Fruit fly (Drosophila melanogaster) whole organism, embryonic: ENCODE results near the gene Naa20A.

Experiments
- BEAF-32 ChIP-seq: fragments of 200-800 bp; sonication (Bioruptor generic); optimal IDR thresholded peaks from 3 replicates; lab custom pipeline; 2017; ENCODE audit warnings: missing biosample characterization, missing genetic modification characterization, mild to moderate bottlenecking, moderate library complexity, missing genetic modification reagents
- CG10462 ChIP-seq: fragments of 200-800 bp; sonication (Bioruptor generic); optimal IDR thresholded peaks from 2 replicates; lab custom pipeline; 2016; ENCODE audit warnings: missing biosample characterization, missing genetic modification characterization
- CG12659 ChIP-seq: fragments of 200-800 bp; sonication (Bioruptor generic); optimal IDR thresholded peaks from 3 replicates; lab custom pipeline; 2017; ENCODE audit warnings: mild to moderate bottlenecking, missing biosample characterization, missing genetic modification reagents, missing genetic modification characterization
- CG15073 ChIP-seq: fragments of 200-800 bp; sonication (Bioruptor generic); optimal IDR thresholded peaks from 2 replicates; lab custom pipeline; 2016; ENCODE audit warnings: missing biosample characterization, missing genetic modification characterization
- CG17612 ChIP-seq: fragments of 200-800 bp; sonication (Bioruptor generic); IDR thresholded peaks from 2 replicates; pipeline ENCODE4 v1.3.6; 2022; ENCODE audit warnings: missing biosample characterization, missing genetic modification characterization
- CG2116 ChIP-seq: fragments of 200-800 bp; sonication (Bioruptor generic); optimal IDR thresholded peaks from 3 replicates; lab custom pipeline; 2018; ENCODE audit warnings: missing biosample characterization, mild to moderate bottlenecking, missing genetic modification characterization
- CG2120 ChIP-seq: fragments of 200-800 bp; sonication (Bioruptor generic); optimal IDR thresholded peaks from 3 replicates; lab custom pipeline; 2016; ENCODE audit warnings: missing biosample characterization, missing genetic modification characterization
- CG2199 ChIP-seq: fragments of 200-800 bp; sonication (Bioruptor generic); IDR thresholded peaks from 3 replicates; pipeline ENCODE4 v1.3.6; 2022; ENCODE audit warnings: missing biosample characterization, missing genetic modification characterization
- CG2678 ChIP-seq: fragments of 200-800 bp; sonication (Bioruptor generic); optimal IDR thresholded peaks from 3 replicates; lab custom pipeline; 2019; ENCODE audit warnings: missing biosample characterization, mild to moderate bottlenecking, missing genetic modification characterization, moderate library complexity
- CG2875 ChIP-seq: fragments of 200-800 bp; sonication (Bioruptor generic); optimal IDR thresholded peaks from 2 replicates; lab custom pipeline; 2017; ENCODE audit warnings: missing biosample characterization, mild to moderate bottlenecking, missing genetic modification characterization, missing genetic modification reagents
- CG31365 ChIP-seq: fragments of 200-800 bp; sonication (Bioruptor generic); optimal IDR thresholded peaks from 2 replicates; lab custom pipeline; 2018; ENCODE audit warnings: missing biosample characterization, mild to moderate bottlenecking, missing genetic modification characterization
- CG32772 ChIP-seq: fragments of 200-800 bp; sonication (Bioruptor generic); IDR thresholded peaks from 2 replicates; pipeline ENCODE4 v1.3.6; 2022; ENCODE audit warnings: missing biosample characterization, missing genetic modification characterization
- CG3407 ChIP-seq: fragments of 200-800 bp; sonication (Bioruptor generic); optimal IDR thresholded peaks from 2 replicates; lab custom pipeline; 2018; ENCODE audit warnings: missing biosample characterization, mild to moderate bottlenecking, missing genetic modification characterization
- CG4360 ChIP-seq: fragments of 200-800 bp; sonication (Bioruptor generic); IDR thresholded peaks from 2 replicates; pipeline ENCODE4 v1.3.6; 2022; ENCODE audit warnings: missing biosample characterization, missing genetic modification characterization
- CG4854 ChIP-seq: fragments of 200-800 bp; sonication (Bioruptor generic); optimal IDR thresholded peaks from 2 replicates; lab custom pipeline; 2016; ENCODE audit warnings: missing biosample characterization, missing genetic modification characterization, inconsistent platforms
- CG6689 ChIP-seq: fragments of 200-800 bp; sonication (Bioruptor generic); IDR thresholded peaks from 2 replicates; pipeline ENCODE4 v1.3.6; 2022; ENCODE audit warnings: missing biosample characterization, missing genetic modification characterization
- CG7987 ChIP-seq: fragments of 200-800 bp; sonication (Bioruptor generic); optimal IDR thresholded peaks from 2 replicates; lab custom pipeline; 2018; ENCODE audit warnings: missing biosample characterization, mild to moderate bottlenecking, missing genetic modification characterization, moderate library complexity
- CG8089 ChIP-seq: fragments of 200-800 bp; sonication (Bioruptor generic); optimal IDR thresholded peaks from 3 replicates; lab custom pipeline; 2016; ENCODE audit warnings: missing biosample characterization, missing genetic modification characterization
- Dad ChIP-seq: fragments of 200-800 bp; sonication (Bioruptor generic); optimal IDR thresholded peaks from 3 replicates; lab custom pipeline; 2016; ENCODE audit warnings: missing biosample characterization, missing genetic modification characterization
- Dll ChIP-seq: fragments of 200-800 bp; sonication (Bioruptor generic); IDR thresholded peaks from 4 replicates; pipeline ENCODE4 v1.3.6; 2022; ENCODE audit warnings: missing biosample characterization, missing genetic modification characterization; ENCODE audit not compliant: partially characterized antibody
- E2f1 ChIP-seq: fragments of 200-800 bp; sonication (Bioruptor generic); IDR thresholded peaks from 2 replicates; pipeline ENCODE4 v1.3.6; 2022; ENCODE audit warnings: missing biosample characterization, missing genetic modification characterization
- Fer2 ChIP-seq: fragments of 200-800 bp; sonication (Bioruptor generic); optimal IDR thresholded peaks from 2 replicates; lab custom pipeline; 2018; ENCODE audit warnings: missing biosample characterization, mild to moderate bottlenecking, missing genetic modification characterization, moderate library complexity
- HLH54F ChIP-seq: fragments of 200-800 bp; sonication (Bioruptor generic); optimal IDR thresholded peaks from 3 replicates; lab custom pipeline; 2016; ENCODE audit warnings: missing biosample characterization, missing genetic modification characterization
- Hey ChIP-seq: fragments of 200-800 bp; sonication (Bioruptor generic); optimal IDR thresholded peaks from 3 replicates; lab custom pipeline; 2018; ENCODE audit warnings: missing biosample characterization, mild to moderate bottlenecking, missing genetic modification characterization
- HmgD ChIP-seq: fragments of 200-800 bp; sonication (Bioruptor generic); optimal IDR thresholded peaks from 3 replicates; lab custom pipeline; 2016; ENCODE audit warnings: missing biosample characterization, missing genetic modification characterization
- Mrtf ChIP-seq: fragments of 200-800 bp; sonication (Bioruptor generic); IDR thresholded peaks from 3 replicates; pipeline ENCODE4 v1.3.6; 2022; ENCODE audit warnings: missing biosample characterization, missing genetic modification characterization
- NfI ChIP-seq: fragments of 200-800 bp; sonication (Bioruptor generic); optimal IDR thresholded peaks from 3 replicates; lab custom pipeline; 2018; ENCODE audit warnings: missing biosample characterization, mild to moderate bottlenecking, missing genetic modification characterization, moderate library complexity
- Side ChIP-seq: fragments of 200-800 bp; sonication (Bioruptor generic); optimal IDR thresholded peaks from 2 replicates; lab custom pipeline; 2016; ENCODE audit warnings: missing biosample characterization, missing genetic modification characterization
- Xbp1 ChIP-seq: fragments of 200-800 bp; sonication (Bioruptor generic); optimal IDR thresholded peaks from 3 replicates; lab custom pipeline; 2016; ENCODE audit warnings: missing biosample characterization, mild to moderate bottlenecking, missing genetic modification characterization
- al ChIP-seq: fragments of 200-800 bp; sonication (Bioruptor generic); IDR thresholded peaks from 2 replicates; pipeline ENCODE4 v1.3.6; 2022; ENCODE audit warnings: missing biosample characterization, missing genetic modification characterization
- az2 ChIP-seq: fragments of 200-800 bp; sonication (Bioruptor generic); optimal IDR thresholded peaks from 3 replicates; lab custom pipeline; 2016; ENCODE audit warnings: missing biosample characterization, missing genetic modification characterization
- cato ChIP-seq: fragments of 200-800 bp; sonication (Bioruptor generic); optimal IDR thresholded peaks from 2 replicates; lab custom pipeline; 2016; ENCODE audit warnings: missing biosample characterization, missing genetic modification characterization, borderline replicate concordance
- ci ChIP-seq: fragments of 200-800 bp; sonication (Bioruptor generic); IDR thresholded peaks from 3 replicates; pipeline ENCODE4 v1.3.6; 2022; ENCODE audit warnings: missing biosample characterization, missing genetic modification characterization
- disco-r ChIP-seq: fragments of 200-800 bp; sonication (Bioruptor generic); optimal IDR thresholded peaks from 2 replicates; lab custom pipeline; 2016; ENCODE audit warnings: missing biosample characterization, missing genetic modification characterization
- dmrt99B ChIP-seq: fragments of 200-800 bp; sonication (Bioruptor generic); optimal IDR thresholded peaks from 2 replicates; lab custom pipeline; 2018; ENCODE audit warnings: missing biosample characterization, mild to moderate bottlenecking, missing genetic modification characterization, moderate library complexity
- gfzf ChIP-seq: fragments of 200-800 bp; sonication (Bioruptor generic); optimal IDR thresholded peaks from 2 replicates; lab custom pipeline; 2016; ENCODE audit warnings: missing biosample characterization, mild to moderate bottlenecking, missing genetic modification characterization, moderate library complexity
- grn ChIP-seq: fragments of 200-800 bp; sonication (Bioruptor generic); optimal IDR thresholded peaks from 3 replicates; lab custom pipeline; 2017; ENCODE audit warnings: missing biosample characterization, missing genetic modification characterization
- hkb ChIP-seq, 2 experiments: fragments of 200-800 bp in 1 of 2; fragments of >200 bp in 1 of 2; sonication (Bioruptor generic) in 1 of 2; IDR thresholded peaks in 1 of 2; optimal IDR thresholded peaks in 1 of 2; 2 replicates each; pipeline versions ENCODE4 v1.3.6 to Lab custom; 2017 to 2022; ENCODE audit warnings: missing biosample characterization in 1 of 2, missing genetic modification characterization in 1 of 2
- jing ChIP-seq: fragments of 200-800 bp; sonication (Bioruptor generic); optimal IDR thresholded peaks from 2 replicates; lab custom pipeline; 2018; ENCODE audit warnings: missing biosample characterization, mild to moderate bottlenecking, missing genetic modification characterization
- jumu ChIP-seq: fragments of 200-800 bp; sonication (Bioruptor generic); optimal IDR thresholded peaks from 3 replicates; lab custom pipeline; 2016; ENCODE audit warnings: missing biosample characterization, missing genetic modification characterization
- mld ChIP-seq: fragments of 200-800 bp; sonication (Bioruptor generic); IDR thresholded peaks from 3 replicates; pipeline ENCODE4 v1.3.6; 2022; ENCODE audit warnings: missing biosample characterization, missing genetic modification characterization; ENCODE audit not compliant: partially characterized antibody
- onecut ChIP-seq: fragments of 200-800 bp; sonication (Bioruptor generic); IDR thresholded peaks from 2 replicates; pipeline ENCODE4 v1.3.6; 2022; ENCODE audit warnings: missing biosample characterization, missing genetic modification characterization
- pzg ChIP-seq: fragments of 200-800 bp; sonication (Bioruptor generic); optimal IDR thresholded peaks from 3 replicates; lab custom pipeline; 2018; ENCODE audit warnings: missing biosample characterization, mild to moderate bottlenecking, missing genetic modification characterization, moderate library complexity
- repo ChIP-seq: fragments of 200-800 bp; sonication (Bioruptor generic); optimal IDR thresholded peaks from 2 replicates; lab custom pipeline; 2016; ENCODE audit warnings: missing biosample characterization, missing genetic modification characterization
- stwl ChIP-seq: fragments of 200-800 bp; sonication (Bioruptor generic); optimal IDR thresholded peaks from 3 replicates; lab custom pipeline; 2018; ENCODE audit warnings: missing biosample characterization, mild to moderate bottlenecking, missing genetic modification characterization, moderate library complexity
- tna ChIP-seq: fragments of 200-800 bp; sonication (Bioruptor generic); IDR thresholded peaks from 2 replicates; pipeline ENCODE4 v1.3.6; 2022; ENCODE audit warnings: missing biosample characterization, missing genetic modification characterization; ENCODE audit not compliant: partially characterized antibody
- ttk ChIP-seq: fragments of 200-800 bp; sonication (Bioruptor generic); IDR thresholded peaks from 2 replicates; pipeline ENCODE4 v2.1.2; 2022; ENCODE audit warnings: missing biosample characterization, missing genetic modification characterization
- wdn ChIP-seq: fragments of 200-800 bp; sonication (Bioruptor generic); IDR thresholded peaks from 2 replicates; pipeline ENCODE4 v1.3.6; 2022; ENCODE audit warnings: missing biosample characterization, missing genetic modification characterization
- yki ChIP-seq: fragments of >200 bp; optimal IDR thresholded peaks from 3 replicates; lab custom pipeline; 2018
- zfh1 ChIP-seq: fragments of 200-800 bp; sonication (Bioruptor generic); IDR thresholded peaks from 3 replicates; pipeline ENCODE4 v1.3.6; 2022; ENCODE audit warnings: missing biosample characterization, missing genetic modification characterization

Gene Naa20A

dm6 chrX:19663196-19663858 is 40.5 kb upstream of the Naa20A start (continued):
- TF ChIP-seq mld, result no peak
- TF ChIP-seq HmgD (GFP tag; lab: Kevin White, UChicago), result no peak
- no peak for TF ChIP-seq tna (GFP tag; lab: Robert Waterston, UW)
- TF ChIP-seq Xbp1, result peak; percentile 38
- TF ChIP-seq hkb (optimal IDR thresholded peaks at IDR 0.05; lab: Kevin White, UChicago), result no peak
- TF ChIP-seq hkb (GFP tag; IDR thresholded peaks at IDR 0.05; lab: Robert Waterston, UW), result no peak
- TF ChIP-seq CG2120 (GFP tag; lab: Kevin White, UChicago), result peak; percentile 62
- no peak for TF ChIP-seq CG15073 (GFP tag; lab: Kevin White, UChicago)
- TF ChIP-seq Mrtf (GFP tag; lab: Robert Waterston, UW), result no peak
- TF ChIP-seq CG2678 (tag; lab: Kevin White, UChicago), result peak; percentile 76
- no peak for TF ChIP-seq Dad (GFP tag; lab: Kevin White, UChicago)
- TF ChIP-seq CG12659 (GFP tag; lab: Kevin White, UChicago), result peak; percentile 67
- no peak for TF ChIP-seq jumu (GFP tag; lab: Kevin White, UChicago)
- no peak for TF ChIP-seq CG31365 (tag; lab: Kevin White, UChicago)
- TF ChIP-seq CG32772, result no peak
- TF ChIP-seq CG2116 (GFP tag; lab: Kevin White, UChicago), result peak; percentile 5
- TF ChIP-seq cato (GFP tag; lab: Kevin White, UChicago), result peak; percentile 29
- TF ChIP-seq Side (GFP tag; lab: Kevin White, UChicago), result no peak
- TF ChIP-seq NfI (GFP tag; lab: Kevin White, UChicago), result peak; percentile 37
- no peak for TF ChIP-seq ci (GFP tag; lab: Robert Waterston, UW)
- no peak for TF ChIP-seq jing (GFP tag; lab: Kevin White, UChicago)
- no peak for TF ChIP-seq BEAF-32 (GFP tag; lab: Kevin White, UChicago)
- TF ChIP-seq gfzf (GFP tag; lab: Kevin White, UChicago), result no peak
- peak; percentile 64 for TF ChIP-seq az2 (GFP tag; lab: Kevin White, UChicago)
- TF ChIP-seq pzg (GFP tag; lab: Kevin White, UChicago), result no peak
- no peak for TF ChIP-seq E2f1 (GFP tag; lab: Robert Waterston, UW)
- no peak for TF ChIP-seq CG4360 (GFP tag; lab: Robert Waterston, UW)
- TF ChIP-seq grn (GFP tag; lab: Kevin White, UChicago), result no peak
- TF ChIP-seq CG6689 (GFP tag; lab: Robert Waterston, UW), result peak; percentile 29; the same call in 1 of the 2 replicates
- no peak for TF ChIP-seq CG2875 (GFP tag; lab: Kevin White, UChicago)
- TF ChIP-seq repo, result no peak
- TF ChIP-seq CG2199 (GFP tag; lab: Robert Waterston, UW), result no peak
- TF ChIP-seq dmrt99B (tag; lab: Kevin White, UChicago), result peak; percentile 72
- TF ChIP-seq stwl (tag; lab: Kevin White, UChicago), result no peak
- TF ChIP-seq HLH54F (GFP tag; lab: Kevin White, UChicago), result peak; percentile 37
- TF ChIP-seq CG7987 (GFP tag; lab: Kevin White, UChicago), result no peak
- TF ChIP-seq Hey (tag; lab: Kevin White, UChicago), result no peak
- no peak for TF ChIP-seq CG3407 (GFP tag; lab: Kevin White, UChicago)
- no peak for TF ChIP-seq CG10462
- no peak for TF ChIP-seq wdn (GFP tag; lab: Robert Waterston, UW)
- no peak for TF ChIP-seq onecut (GFP tag; lab: Robert Waterston, UW)
- TF ChIP-seq disco-r, result no peak
- no peak for TF ChIP-seq CG17612 (GFP tag; lab: Robert Waterston, UW)
- TF ChIP-seq zfh1 (GFP tag; lab: Robert Waterston, UW), result no peak
- no peak for TF ChIP-seq CG8089 (GFP tag; lab: Kevin White, UChicago)
- no peak for TF ChIP-seq ttk (GFP tag; lab: Robert Waterston, UW)
- TF ChIP-seq Dll (GFP tag; lab: Robert Waterston, UW), result no peak
- TF ChIP-seq al (GFP tag; lab: Robert Waterston, UW), result no peak
- no peak for TF ChIP-seq yki
- no peak for TF ChIP-seq Fer2
- TF ChIP-seq CG4854 (GFP tag; lab: Kevin White, UChicago), result no peak
